Worm (Caenorhabditis elegans) whole organism, L2 larva: ENCODE results near the gene R08C7.12.

Source experiments
- F13H6.1 ChIP-seq: sonication (generic microtip); optimal IDR thresholded peaks from 2 replicates; lab custom pipeline; 2016; ENCODE audit warnings: missing genetic modification characterization, missing compliant biosample characterization
- ZK546.5 ChIP-seq: sonication (generic microtip); optimal IDR thresholded peaks from 2 replicates; lab custom pipeline; 2017; ENCODE audit warnings: missing biosample characterization, missing genetic modification characterization
- ama-1 ChIP-seq: fragments of 150-350 bp; optimal IDR thresholded peaks from 2 replicates; lab custom pipeline; 2018; ENCODE audit warnings: inconsistent platforms
- blmp-1 ChIP-seq: sonication (generic microtip); optimal IDR thresholded peaks from 2 replicates; lab custom pipeline; 2017; ENCODE audit warnings: missing genetic modification characterization, mild to moderate bottlenecking, missing compliant biosample characterization, antibody characterized with exemption, moderate library complexity; ENCODE audit not compliant: insufficient read depth
- ceh-16 ChIP-seq: fragments of 150-350 bp; optimal IDR thresholded peaks from 2 replicates; lab custom pipeline; 2014; ENCODE audit warnings: missing biosample characterization, missing genetic modification characterization
- lin-13 ChIP-seq: fragments of 150-350 bp; optimal IDR thresholded peaks from 2 replicates; lab custom pipeline; 2014; ENCODE audit warnings: missing biosample characterization, missing genetic modification reagents, missing genetic modification characterization
- lsy-2 ChIP-seq, 2 experiments: fragments of 150-350 bp in 1 of 2; sonication (generic microtip) in 1 of 2; optimal IDR thresholded peaks; 2 replicates each; lab custom pipeline; 2014 to 2017; ENCODE audit warnings: missing biosample characterization in 2 of 2, missing genetic modification characterization in 2 of 2
- nhr-11 ChIP-seq: fragments of 150-350 bp; optimal IDR thresholded peaks from 2 replicates; lab custom pipeline; 2014; ENCODE audit warnings: missing biosample characterization, missing genetic modification characterization
- nhr-129 ChIP-seq: fragments of 150-350 bp; optimal IDR thresholded peaks from 2 replicates; lab custom pipeline; 2014; ENCODE audit warnings: missing biosample characterization, missing genetic modification characterization
- sma-3 ChIP-seq: sonication (generic microtip); optimal IDR thresholded peaks from 2 replicates; lab custom pipeline; 2016; ENCODE audit warnings: missing genetic modification reagents, missing genetic modification characterization, missing compliant biosample characterization
- unc-55 ChIP-seq: fragments of 150-350 bp; sonication (generic microtip); optimal IDR thresholded peaks from 3 replicates; lab custom pipeline; 2014; ENCODE audit warnings: missing biosample characterization, missing genetic modification reagents, missing genetic modification characterization

- TF ChIP-seq blmp-1 (tag; lab: Kevin White, UChicago) (no peak), lin-13 (GFP tag; lab: Kevin White, UChicago) (no peak), ZK546.5 (tag; lab: Kevin White, UChicago) (no peak), F13H6.1 (tag; lab: Kevin White, UChicago) (no peak), lsy-2 (tag; optimal IDR thresholded peaks at IDR 0.05; lab: Kevin White, UChicago) (no peak), nhr-129 (tag; lab: Kevin White, UChicago) (no peak), ceh-16 (no peak), unc-55 (GFP tag; lab: Kevin White, UChicago) (no peak), ama-1 (lab: Kevin White, UChicago) (no peak), sma-3 (GFP tag; lab: Kevin White, UChicago) (no peak), nhr-11 (tag; lab: Kevin White, UChicago) (no peak)
Observed at ce11 chrIV:4475362-4476086, 26.0 kb downstream of the R08C7.12 start.
